Worm (Caenorhabditis elegans) whole organism, L2 larva: Measurements from ENCODE around the gene srsy-2.

Experiments used
- ceh-82 ChIP-seq: fragments of 150-350 bp; optimal IDR thresholded peaks from 2 replicates; lab custom pipeline; 2014; ENCODE audit warnings: missing biosample characterization, missing genetic modification characterization
- gmeb-1 ChIP-seq: fragments of 150-350 bp; optimal IDR thresholded peaks from 2 replicates; lab custom pipeline; 2014; ENCODE audit warnings: missing biosample characterization, missing genetic modification characterization
- sma-9 ChIP-seq, 2 experiments: fragments of 150-350 bp in 1 of 2; sonication (generic microtip) in 1 of 2; optimal IDR thresholded peaks; 2 replicates each; lab custom pipeline; 2014 to 2016; ENCODE audit warnings: missing genetic modification characterization in 2 of 2, mild to moderate bottlenecking in 1 of 2, missing biosample characterization in 1 of 2, missing compliant biosample characterization in 1 of 2, missing genetic modification reagents in 1 of 2, moderate library complexity in 1 of 2
- snpc-4 ChIP-seq: fragments of 150-350 bp; optimal IDR thresholded peaks from 2 replicates; lab custom pipeline; 2014; ENCODE audit warnings: missing biosample characterization, missing genetic modification characterization

ce11 chrII:6247011-6247410, 20.1 kb upstream of the srsy-2 start, which contains the start of gene T24H7.2:
- TF ChIP-seq snpc-4 (no peak), ceh-82 (tag; lab: Kevin White, UChicago) (no peak), sma-9 (GFP tag; optimal IDR thresholded peaks at IDR 0.05; lab: Kevin White, UChicago) (no peak), sma-9 (tag; optimal IDR thresholded peaks at IDR 0.05; lab: Kevin White, UChicago) (no peak), gmeb-1 (tag; lab: Kevin White, UChicago) (no peak)
